Fruit fly (Drosophila melanogaster) Kc167 (cell line): Measurements from ENCODE around the gene Cyp318a1.

Experiments used
- Myc ChIP-seq: fragments of >200 bp; optimal IDR thresholded peaks from 2 replicates; lab custom pipeline; 2017; ENCODE audit warnings: missing external identifiers
- Sin3A ChIP-seq: fragments of >200 bp; optimal IDR thresholded peaks from 2 replicates; lab custom pipeline; 2018; ENCODE audit warnings: missing external identifiers
- h ChIP-seq: fragments of >200 bp; optimal IDR thresholded peaks from 3 replicates; lab custom pipeline; 2018; ENCODE audit warnings: missing external identifiers
- insv ChIP-seq: fragments of >200 bp; optimal IDR thresholded peaks from 3 replicates; lab custom pipeline; 2018; ENCODE audit warnings: missing external identifiers
- psq ChIP-seq: fragments of >200 bp; optimal IDR thresholded peaks from 2 replicates; lab custom pipeline; 2017; ENCODE audit warnings: missing external identifiers
- ttk ChIP-seq: sonication (Bioruptor generic); optimal IDR thresholded peaks from 2 replicates; lab custom pipeline; 2017; ENCODE audit warnings: missing external identifiers

- no peak for TF ChIP-seq insv
- TF ChIP-seq h (lab: Kevin White, UChicago) = no peak
- TF ChIP-seq psq = no peak
- TF ChIP-seq ttk (lab: Kevin White, UChicago) = no peak
- TF ChIP-seq Myc (lab: Kevin White, UChicago) = no peak
- TF ChIP-seq Sin3A (lab: Kevin White, UChicago) = no peak
Measured at dm6 chrX:12032136-12032682, at the start of gene Cyp318a1.
